Fruit fly (Drosophila melanogaster): ENCODE measurements around the gene CG11438.
A peak's percentile ranks its signal among the peaks of the same experiment; 100 is the strongest.

CG11438 gene

DNA sequence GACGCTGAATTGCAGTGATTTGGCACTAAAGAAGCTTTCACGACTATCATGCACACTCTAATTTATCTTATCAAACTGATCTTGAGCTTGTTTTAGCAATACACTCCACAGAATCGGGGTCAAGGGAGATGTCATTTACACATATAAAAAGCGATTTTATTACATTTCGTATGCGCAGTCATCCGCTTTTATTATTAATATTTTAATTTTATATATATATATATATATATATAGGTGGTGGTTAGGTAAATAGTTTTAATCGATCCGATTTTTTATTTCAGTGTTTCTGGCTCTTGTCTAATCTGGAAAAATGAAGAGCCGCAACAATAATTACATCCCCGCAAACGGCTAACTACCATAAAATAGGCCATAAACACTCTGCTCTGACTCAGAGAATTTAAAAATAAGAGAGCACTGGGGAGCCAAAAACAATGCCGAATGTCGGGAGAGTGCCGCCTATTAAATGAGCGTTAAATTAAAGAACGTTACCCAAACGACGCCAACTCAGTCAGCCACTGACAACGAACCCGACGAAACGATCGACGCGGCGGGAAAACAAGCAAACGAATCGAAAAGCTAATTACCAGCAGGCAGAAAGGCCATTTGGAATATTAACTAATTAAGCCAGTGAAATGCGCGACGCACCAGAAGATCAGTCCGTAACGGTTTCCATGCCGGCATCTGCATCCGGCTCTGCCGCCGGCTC is 6.3 kb downstream of the CG11438 start (continued):
- TF ChIP-seq CoRest (tag; optimal IDR thresholded peaks at IDR 0.05) (peak; percentile 67), fd96Cb (tag; optimal IDR thresholded peaks at IDR 0.05) (peak; percentile 38), lab (GFP tag; optimal IDR thresholded peaks at IDR 0.05) (peak; percentile 84), dmrt99B (tag; optimal IDR thresholded peaks at IDR 0.05) (peak; percentile 59), mirr (GFP tag; optimal IDR thresholded peaks at IDR 0.05) (peak; percentile 36), tin (GFP tag; optimal IDR thresholded peaks at IDR 0.05) (no peak), CG18599 (GFP tag; optimal IDR thresholded peaks at IDR 0.05) (peak; percentile 82), CG14441 (GFP tag; IDR thresholded peaks at IDR 0.05) (peak; percentile 54), CG11456 (GFP tag; IDR thresholded peaks at IDR 0.05) (peak; percentile 67; the same call in 2 of the 3 replicates), CG9876 (GFP tag; optimal IDR thresholded peaks at IDR 0.05) (no peak), NC2α (GFP tag; optimal IDR thresholded peaks at IDR 0.05) (no peak), CG17829 (tag; optimal IDR thresholded peaks at IDR 0.05) (no peak), CG12391 (tag; optimal IDR thresholded peaks at IDR 0.05) (peak; percentile 50), CG9727 (GFP tag; optimal IDR thresholded peaks at IDR 0.05) (peak; percentile 43), oc (tag; optimal IDR thresholded peaks at IDR 0.05) (peak; percentile 36), row (GFP tag; IDR thresholded peaks at IDR 0.05) (peak; percentile 74), CG15011 (GFP tag; optimal IDR thresholded peaks at IDR 0.05) (peak; percentile 5), CG4424 (GFP tag; optimal IDR thresholded peaks at IDR 0.05) (no peak), CG2120 (GFP tag; optimal IDR thresholded peaks at IDR 0.05) (peak; percentile 59), CG17385 (GFP tag; optimal IDR thresholded peaks at IDR 0.05) (peak; percentile 52), CG5180 (GFP tag; optimal IDR thresholded peaks at IDR 0.05) (no peak), MBD-R2 (GFP tag; IDR thresholded peaks at IDR 0.05) (0 out of 2 replicates have a peak, but pooled peaks have one; percentile 31), CG18619 (GFP tag; optimal IDR thresholded peaks at IDR 0.05) (peak; percentile 67), Sox102F (GFP tag; optimal IDR thresholded peaks at IDR 0.05) (peak; percentile 53), sima (GFP tag; optimal IDR thresholded peaks at IDR 0.05) (no peak), unpg (GFP tag; optimal IDR thresholded peaks at IDR 0.05) (peak; percentile 75), CG2202 (tag; optimal IDR thresholded peaks at IDR 0.05) (no peak), CG10209 (GFP tag; optimal IDR thresholded peaks at IDR 0.05) (peak; percentile 66), HHEX (GFP tag; optimal IDR thresholded peaks at IDR 0.05) (peak; percentile 59), CG10274 (GFP tag; optimal IDR thresholded peaks at IDR 0.05) (no peak), CG13775 (GFP tag; optimal IDR thresholded peaks at IDR 0.05) (peak; percentile 33), ATbp (GFP tag; optimal IDR thresholded peaks at IDR 0.05) (peak; percentile 12), ranshi (GFP tag; IDR thresholded peaks at IDR 0.05) (peak; percentile 58; the same call in 1 of the 2 replicates), CG9817 (tag; optimal IDR thresholded peaks at IDR 0.05) (peak; percentile 60), CG7357 (GFP tag; IDR thresholded peaks at IDR 0.05) (peak; percentile 62), CG6813 (GFP tag; optimal IDR thresholded peaks at IDR 0.05) (peak; percentile 18), CG7786 (GFP tag; optimal IDR thresholded peaks at IDR 0.05) (no peak), Hr3 (GFP tag; optimal IDR thresholded peaks at IDR 0.05) (peak; percentile 56), CG1832 (GFP tag; optimal IDR thresholded peaks at IDR 0.05) (no peak), CG7372 (GFP tag; IDR thresholded peaks at IDR 0.05) (peak; percentile 33; the same call in 1 of the 2 replicates), tap (tag; optimal IDR thresholded peaks at IDR 0.05) (peak; percentile 24), CG13296 (GFP tag; optimal IDR thresholded peaks at IDR 0.05) (peak; percentile 52), Xbp1 (GFP tag; optimal IDR thresholded peaks at IDR 0.05) (no peak), CG11695 (GFP tag; IDR thresholded peaks at IDR 0.05) (peak; percentile 59; the same call in 1 of the 3 replicates), Taf1 (GFP tag; IDR thresholded peaks at IDR 0.05) (peak; percentile 45; the same call in 1 of the 2 replicates), CG17361 (GFP tag; IDR thresholded peaks at IDR 0.05) (peak; percentile 57), seq (GFP tag; IDR thresholded peaks at IDR 0.05) (peak; percentile 17; the same call in 1 of the 2 replicates), HLH4C (GFP tag; IDR thresholded peaks at IDR 0.05; ENCODE audit: partially characterized antibody) (no peak)
